Worm (Caenorhabditis elegans) whole organism, late embryonic: ENCODE results near the gene clec-61.

Experiments used
- ama-1 ChIP-seq: fragments of 150-350 bp; optimal IDR thresholded peaks from 2 replicates; lab custom pipeline; 2014
- hlh-8 ChIP-seq: sonication (generic microtip); optimal IDR thresholded peaks from 2 replicates; lab custom pipeline; 2016; ENCODE audit warnings: missing genotype, missing genetic modification characterization, missing compliant biosample characterization
- pha-2 ChIP-seq: sonication (generic microtip); optimal IDR thresholded peaks from 2 replicates; lab custom pipeline; 2017; ENCODE audit warnings: mild to moderate bottlenecking, missing genetic modification characterization, missing compliant biosample characterization
- sox-4 ChIP-seq: sonication (generic microtip); optimal IDR thresholded peaks from 2 replicates; lab custom pipeline; 2017; ENCODE audit warnings: mild to moderate bottlenecking, missing genetic modification characterization, inconsistent platforms, missing compliant biosample characterization
- unc-3 ChIP-seq, 2 experiments: fragments of 200-800 bp in 1 of 2; sonication (Bioruptor generic) in 1 of 2; sonication (generic microtip) in 1 of 2; conservative IDR thresholded peaks in 1 of 2; optimal IDR thresholded peaks in 1 of 2; 2 replicates each; pipeline versions ENCODE4 v1.3.6 to Lab custom; 2016 to 2022; ENCODE audit warnings: missing compliant biosample characterization in 2 of 2, missing genetic modification characterization in 2 of 2, missing genetic modification reagents in 1 of 2
- unc-55 ChIP-seq: sonication (generic microtip); optimal IDR thresholded peaks from 2 replicates; lab custom pipeline; 2017; ENCODE audit warnings: missing biosample characterization, missing genetic modification reagents, missing genetic modification characterization

ce11 chrII:10529218-10529751 lies 38.9 kb upstream of the clec-61 start:
- no peak for TF ChIP-seq unc-55
- no peak for TF ChIP-seq pha-2 (tag; lab: Kevin White, UChicago)
- TF ChIP-seq sox-4 (tag; lab: Kevin White, UChicago), result no peak
- TF ChIP-seq hlh-8 (tag; lab: Kevin White, UChicago), result no peak
- TF ChIP-seq unc-3 (GFP tag; conservative IDR thresholded peaks at IDR 0.05; lab: Robert Waterston, UW), result no peak
- TF ChIP-seq unc-3 (tag; optimal IDR thresholded peaks at IDR 0.05; lab: Kevin White, UChicago), result no peak
- no peak for TF ChIP-seq ama-1
